Fruit fly (Drosophila melanogaster) whole organism, adult: Measurements from ENCODE around the gene CycJ.

Experiments
- CG11617 ChIP-seq: fragments of 200-800 bp; sonication (Bioruptor generic); optimal IDR thresholded peaks from 2 replicates; lab custom pipeline; 2017; ENCODE audit warnings: mild to moderate bottlenecking, missing biosample characterization, missing genetic modification reagents, missing genetic modification characterization
- CG12768 ChIP-seq: fragments of 200-800 bp; sonication (Bioruptor generic); optimal IDR thresholded peaks from 2 replicates; lab custom pipeline; 2017; ENCODE audit warnings: missing biosample characterization, missing genetic modification characterization, mild to moderate bottlenecking, moderate library complexity, missing genetic modification reagents
- CG14711 ChIP-seq: fragments of 200-800 bp; sonication (Bioruptor generic); optimal IDR thresholded peaks from 2 replicates; lab custom pipeline; 2018; ENCODE audit warnings: missing biosample characterization, mild to moderate bottlenecking, missing genetic modification characterization, moderate library complexity
- CG1620 ChIP-seq: fragments of 200-800 bp; sonication (Bioruptor generic); optimal IDR thresholded peaks from 2 replicates; lab custom pipeline; 2016; ENCODE audit warnings: missing biosample characterization, missing genetic modification characterization
- CG33017 ChIP-seq: fragments of 200-800 bp; sonication (Bioruptor generic); optimal IDR thresholded peaks from 2 replicates; lab custom pipeline; 2018; ENCODE audit warnings: missing biosample characterization, mild to moderate bottlenecking, missing genetic modification characterization, moderate library complexity
- CG5204 ChIP-seq: fragments of 200-800 bp; sonication (Bioruptor generic); optimal IDR thresholded peaks from 2 replicates; lab custom pipeline; 2016; ENCODE audit warnings: missing biosample characterization, missing genetic modification characterization
- CG7045 ChIP-seq: fragments of 200-800 bp; sonication (Bioruptor generic); optimal IDR thresholded peaks from 2 replicates; lab custom pipeline; 2017; ENCODE audit warnings: missing biosample characterization, mild to moderate bottlenecking, missing genetic modification characterization
- CG7101 ChIP-seq: fragments of 200-800 bp; sonication (Bioruptor generic); optimal IDR thresholded peaks from 2 replicates; lab custom pipeline; 2018; ENCODE audit warnings: missing biosample characterization, mild to moderate bottlenecking, missing genetic modification characterization, moderate library complexity
- Clk ChIP-seq: fragments of 200-800 bp; sonication (Bioruptor generic); optimal IDR thresholded peaks from 2 replicates; lab custom pipeline; 2017; ENCODE audit warnings: missing biosample characterization, missing genetic modification characterization
- Crg-1 ChIP-seq: fragments of 200-800 bp; sonication (Bioruptor generic); optimal IDR thresholded peaks from 2 replicates; lab custom pipeline; 2016; ENCODE audit warnings: missing biosample characterization, missing genetic modification characterization
- Hr96 ChIP-seq: fragments of 200-800 bp; sonication (Bioruptor generic); optimal IDR thresholded peaks from 2 replicates; lab custom pipeline; 2016; ENCODE audit warnings: missing biosample characterization, missing genetic modification characterization
- Mnt ChIP-seq: fragments of 200-800 bp; sonication (Bioruptor generic); optimal IDR thresholded peaks from 2 replicates; lab custom pipeline; 2016; ENCODE audit warnings: missing biosample characterization, mild to moderate bottlenecking, missing genetic modification characterization
- bab1 ChIP-seq: fragments of 200-800 bp; sonication (Bioruptor generic); optimal IDR thresholded peaks from 3 replicates; lab custom pipeline; 2019; ENCODE audit warnings: missing biosample characterization, mild to moderate bottlenecking, missing genetic modification characterization, moderate library complexity
- cic ChIP-seq: fragments of 200-800 bp; sonication (Bioruptor generic); optimal IDR thresholded peaks from 2 replicates; lab custom pipeline; 2017; ENCODE audit warnings: missing biosample characterization, mild to moderate bottlenecking, missing genetic modification characterization, moderate library complexity
- cnc ChIP-seq, 2 experiments: fragments of >200 bp; optimal IDR thresholded peaks; 2 replicates each; lab custom pipeline; 2017
- kay ChIP-seq: fragments of 200-800 bp; sonication (Bioruptor generic); peaks from one replicate; lab custom pipeline; 2016; ENCODE audit warnings: missing biosample characterization, missing genetic modification characterization, borderline replicate concordance
- ovo ChIP-seq: fragments of 200-800 bp; sonication (Bioruptor generic); optimal IDR thresholded peaks from 2 replicates; lab custom pipeline; 2016; ENCODE audit warnings: missing biosample characterization, missing genetic modification characterization
- pad ChIP-seq: fragments of 200-800 bp; sonication (Bioruptor generic); optimal IDR thresholded peaks from 3 replicates; lab custom pipeline; 2017; ENCODE audit warnings: missing biosample characterization, missing genetic modification characterization, mild to moderate bottlenecking, moderate library complexity, missing genetic modification reagents
- tj ChIP-seq: fragments of 200-800 bp; sonication (Bioruptor generic); optimal IDR thresholded peaks from 3 replicates; lab custom pipeline; 2017; ENCODE audit warnings: missing biosample characterization, mild to moderate bottlenecking, missing genetic modification characterization, moderate library complexity
- toe ChIP-seq: fragments of 200-800 bp; sonication (Bioruptor generic); optimal IDR thresholded peaks from 2 replicates; lab custom pipeline; 2016; ENCODE audit warnings: missing biosample characterization, missing genetic modification characterization

CycJ gene

dm6 chr3L:3466200-3466599, at the start of gene CycJ:
CycJ (plus strand) TSS chr3L:3466428.
- TF ChIP-seq CG7101 (tag; lab: Kevin White, UChicago) (no peak), Clk (GFP tag; lab: Kevin White, UChicago) (no peak), Crg-1 (GFP tag; lab: Kevin White, UChicago) (no peak), CG14711 (tag; lab: Kevin White, UChicago) (no peak), CG11617 (GFP tag; lab: Kevin White, UChicago) (no peak), ovo (peak; percentile 41), bab1 (GFP tag; lab: Kevin White, UChicago) (peak; percentile 16), pad (peak; percentile 9), cic (no peak)

DNA sequence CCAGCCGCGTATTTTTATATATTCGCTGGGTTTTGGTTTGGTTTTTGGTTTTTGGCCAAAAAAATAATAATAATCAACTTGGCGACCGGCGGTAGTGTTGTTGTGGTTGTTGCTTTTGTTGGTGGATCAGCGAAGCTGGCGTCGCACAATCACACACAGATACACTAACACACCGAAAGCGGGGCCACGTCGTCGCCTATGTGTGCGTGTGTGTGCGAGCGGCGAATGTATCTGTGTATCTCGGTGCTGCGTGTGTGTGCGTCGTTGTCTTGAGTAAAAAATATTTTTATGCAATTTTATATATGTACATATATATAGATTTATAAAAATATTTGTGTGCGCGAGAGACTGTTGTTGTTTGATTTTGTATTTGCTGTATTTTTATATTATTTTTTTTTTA, 49.1 kb upstream of the CycJ start:
- TF ChIP-seq CG5204 (no peak), CG1620 (GFP tag; lab: Kevin White, UChicago) (no peak), cic (peak; percentile 93), Mnt (peak; percentile 4), tj (GFP tag; lab: Kevin White, UChicago) (peak; percentile 25)

dm6 chr3L:3417759-3418158, 48.5 kb upstream of the CycJ start:
- peak; percentile 5 for TF ChIP-seq toe (GFP tag; lab: Kevin White, UChicago)
- TF ChIP-seq CG5204 = no peak
- peak; percentile 12 for TF ChIP-seq bab1 (GFP tag; lab: Kevin White, UChicago)
- TF ChIP-seq cnc (optimal IDR thresholded peaks at IDR 0.05; lab: Kevin White, UChicago) = no peak
- TF ChIP-seq CG7101 (tag; lab: Kevin White, UChicago) = no peak
- peak; percentile 75 for TF ChIP-seq kay (GFP tag; lab: Kevin White, UChicago)
- TF ChIP-seq pad = no peak
- TF ChIP-seq CG1620 (GFP tag; lab: Kevin White, UChicago) = no peak
- no peak for TF ChIP-seq CG12768 (GFP tag; lab: Kevin White, UChicago)
- no peak for TF ChIP-seq Hr96 (GFP tag; lab: Kevin White, UChicago)
- TF ChIP-seq CG7045 (GFP tag; lab: Kevin White, UChicago) = no peak

DNA sequence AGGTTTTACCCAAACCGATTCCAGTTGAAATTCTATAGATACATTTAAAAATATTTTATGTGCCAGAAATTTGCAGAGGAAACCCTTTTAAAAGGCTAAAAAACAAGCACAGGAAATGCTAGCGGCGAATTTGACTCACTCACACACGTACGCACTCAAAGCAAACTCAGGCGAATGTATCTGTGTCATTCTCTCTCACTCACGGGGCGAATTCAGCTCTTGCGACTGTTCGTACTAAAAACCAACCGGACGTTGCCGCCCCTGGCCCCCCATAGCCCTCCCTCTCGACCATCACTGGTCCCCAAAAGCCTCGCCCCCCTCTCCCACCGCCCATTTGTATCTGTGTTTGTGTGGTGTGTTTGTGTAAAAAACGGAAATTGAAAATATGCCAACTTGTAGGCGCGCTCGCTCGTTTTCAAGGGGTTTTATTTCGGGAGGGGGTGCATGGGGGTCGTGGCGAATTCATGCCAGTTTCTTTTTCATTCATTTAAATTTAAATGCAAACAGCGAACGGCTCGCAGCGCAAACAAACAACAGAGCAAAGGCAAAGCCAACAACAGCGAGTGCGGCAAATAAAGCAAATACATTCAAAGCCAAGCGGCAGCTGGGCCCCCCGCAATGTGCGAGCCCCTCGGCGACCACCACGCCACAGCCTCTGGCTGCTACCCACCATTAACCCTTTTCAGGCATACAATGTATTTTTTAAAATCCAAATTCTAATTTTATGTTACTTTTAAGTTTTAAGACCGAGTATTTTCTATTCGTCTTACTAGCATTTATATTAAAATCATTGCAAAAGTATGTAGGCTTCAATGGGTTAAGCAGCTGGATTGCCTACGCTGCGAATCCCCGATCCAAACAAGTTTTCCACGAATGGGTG, 47.8 kb upstream of the CycJ start:
- TF ChIP-seq Clk (GFP tag; lab: Kevin White, UChicago) (peak; percentile 17), bab1 (GFP tag; lab: Kevin White, UChicago) (no peak), toe (GFP tag; lab: Kevin White, UChicago) (peak; percentile 22), cnc (optimal IDR thresholded peaks at IDR 0.05; lab: Kevin White, UChicago) (no peak), Hr96 (GFP tag; lab: Kevin White, UChicago) (peak; percentile 10), CG11617 (GFP tag; lab: Kevin White, UChicago) (peak; percentile 81), CG1620 (GFP tag; lab: Kevin White, UChicago) (no peak), CG7101 (tag; lab: Kevin White, UChicago) (peak; percentile 65), cic (peak; percentile 100), tj (GFP tag; lab: Kevin White, UChicago) (peak; percentile 88), CG12768 (GFP tag; lab: Kevin White, UChicago) (peak; percentile 86), Mnt (peak; percentile 48), CG5204 (peak; percentile 71), pad (peak; percentile 80), CG33017 (tag; lab: Kevin White, UChicago) (peak; percentile 75), Crg-1 (GFP tag; lab: Kevin White, UChicago) (peak; percentile 78), kay (GFP tag; lab: Kevin White, UChicago) (no peak), CG7045 (GFP tag; lab: Kevin White, UChicago) (peak; percentile 72), ovo (peak; percentile 79), CG14711 (tag; lab: Kevin White, UChicago) (peak; percentile 70)

- no peak for TF ChIP-seq CG1620 (GFP tag; lab: Kevin White, UChicago)
- peak; percentile 91 for TF ChIP-seq CG14711 (tag; lab: Kevin White, UChicago)
- TF ChIP-seq bab1 (GFP tag; lab: Kevin White, UChicago) = no peak
- TF ChIP-seq kay (GFP tag; lab: Kevin White, UChicago) = peak; percentile 35
These were observed 46.6 kb upstream of the CycJ start for dm6 chr3L:3419369-3420232.

- TF ChIP-seq Mnt = peak; percentile 24
- no peak for TF ChIP-seq Clk (GFP tag; lab: Kevin White, UChicago)
- TF ChIP-seq kay (GFP tag; lab: Kevin White, UChicago) = no peak
- TF ChIP-seq CG1620 (GFP tag; lab: Kevin White, UChicago) = no peak
- no peak for TF ChIP-seq Hr96 (GFP tag; lab: Kevin White, UChicago)
- no peak for TF ChIP-seq Crg-1 (GFP tag; lab: Kevin White, UChicago)
- no peak for TF ChIP-seq ovo
- TF ChIP-seq cic = peak; percentile 100
- no peak for TF ChIP-seq cnc (optimal IDR thresholded peaks at IDR 0.05; lab: Kevin White, UChicago)
- peak; percentile 10 for TF ChIP-seq CG33017 (tag; lab: Kevin White, UChicago)
- no peak for TF ChIP-seq CG7045 (GFP tag; lab: Kevin White, UChicago)
- TF ChIP-seq CG5204 = no peak
- no peak for TF ChIP-seq CG11617 (GFP tag; lab: Kevin White, UChicago)
- peak; percentile 26 for TF ChIP-seq CG14711 (tag; lab: Kevin White, UChicago)
- TF ChIP-seq tj (GFP tag; lab: Kevin White, UChicago) = peak; percentile 71
These were observed 46.0 kb upstream of the CycJ start for dm6 chr3L:3420237-3420643.
